Worm (Caenorhabditis elegans): ENCODE measurements around the gene srz-9.

- TF ChIP-seq pqm-1 (tag; optimal IDR thresholded peaks at IDR 0.05) (peak; percentile 87), nhr-76 (tag; optimal IDR thresholded peaks at IDR 0.05) (no peak), ztf-11 (tag; optimal IDR thresholded peaks at IDR 0.05) (no peak), egl-5 (tag; optimal IDR thresholded peaks at IDR 0.05) (no peak), nhr-77 (tag; optimal IDR thresholded peaks at IDR 0.05) (no peak)
These were observed 25.3 kb downstream of the srz-9 start for ce11 chrIII:1289139-1289538.
